Worm (Caenorhabditis elegans): Measurements from ENCODE around the gene kin-26.

- no peak for TF ChIP-seq elt-3 (tag; optimal IDR thresholded peaks at IDR 0.05)
- no peak for TF ChIP-seq unc-62 (GFP tag; optimal IDR thresholded peaks at IDR 0.05)
- no peak for TF ChIP-seq lin-39 (tag; optimal IDR thresholded peaks at IDR 0.05)
- no peak for TF ChIP-seq ceh-82 (tag; optimal IDR thresholded peaks at IDR 0.05)
- no peak for TF ChIP-seq aly-2 (tag; optimal IDR thresholded peaks at IDR 0.05)
- no peak for TF ChIP-seq fos-1 (tag; optimal IDR thresholded peaks at IDR 0.05)
- TF ChIP-seq sea-2 (GFP tag; optimal IDR thresholded peaks at IDR 0.05) = no peak
- TF ChIP-seq nhr-28 (tag; optimal IDR thresholded peaks at IDR 0.05) = no peak
- no peak for TF ChIP-seq egl-27 (tag; optimal IDR thresholded peaks at IDR 0.05)
- TF ChIP-seq zag-1 (tag; optimal IDR thresholded peaks at IDR 0.05) = no peak
- no peak for TF ChIP-seq ama-1 (optimal IDR thresholded peaks at IDR 0.05)
- no peak for TF ChIP-seq nhr-25 (tag; optimal IDR thresholded peaks at IDR 0.05)
Measured at ce11 chrIV:7851291-7851690, 26.4 kb downstream of the kin-26 start.

All from whole organism, L3 larva.